Worm (Caenorhabditis elegans): Measurements from ENCODE around the gene memi-1.
A peak's percentile ranks its signal among the peaks of the same experiment; 100 is the strongest.

memi-1 gene

DNA sequence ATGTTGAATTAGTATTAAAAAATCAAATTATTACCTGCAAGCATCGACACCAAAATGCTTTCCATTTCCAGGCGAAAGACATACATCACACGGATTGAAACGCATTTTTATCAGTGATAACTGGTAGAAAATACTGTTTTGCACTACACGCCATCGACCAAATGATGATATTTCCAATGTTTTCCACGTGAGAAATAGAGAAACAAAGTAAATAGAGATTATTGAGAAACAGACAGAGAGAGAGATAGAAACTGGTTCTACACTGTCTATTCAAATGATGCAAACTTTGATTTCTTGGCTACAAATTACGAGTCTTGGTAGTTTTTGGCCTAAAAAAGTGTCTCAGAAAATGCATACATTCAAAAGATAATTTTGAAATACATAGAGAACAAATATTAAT, 28.1 kb upstream of the memi-1 start, which contains the start of gene nhr-104:
nhr-104 (minus strand) TSS at position 361 of the 400 bp plus-strand sequence.
- peak; percentile 29 for TF ChIP-seq elt-2 (tag; optimal IDR thresholded peaks at IDR 0.05)
- no peak for TF ChIP-seq pag-3 (tag; optimal IDR thresholded peaks at IDR 0.05; ENCODE audit: borderline replicate concordance)

DNA sequence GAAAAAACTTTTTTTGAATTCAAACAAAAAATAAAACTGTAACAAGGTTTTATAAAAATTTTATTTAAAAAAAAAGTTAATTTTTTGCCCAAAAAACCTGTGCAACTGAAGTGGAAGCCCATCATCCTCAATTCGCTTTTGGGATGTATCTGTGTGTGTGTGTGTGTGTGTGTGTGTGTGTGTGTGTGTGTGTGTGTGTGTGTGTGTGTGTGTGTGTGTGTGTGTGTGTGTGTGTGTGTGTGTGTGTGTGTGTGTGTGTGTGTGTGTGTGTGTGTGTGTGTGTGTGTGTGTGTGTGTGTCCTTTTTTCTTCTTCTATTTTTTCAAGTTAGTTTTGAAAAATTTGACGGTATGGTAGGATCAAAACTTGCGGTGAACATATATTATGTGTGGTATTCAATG, 24.5 kb upstream of the memi-1 start:
- TF ChIP-seq gmeb-2 (tag; optimal IDR thresholded peaks at IDR 0.05) = peak; percentile 19

DNA sequence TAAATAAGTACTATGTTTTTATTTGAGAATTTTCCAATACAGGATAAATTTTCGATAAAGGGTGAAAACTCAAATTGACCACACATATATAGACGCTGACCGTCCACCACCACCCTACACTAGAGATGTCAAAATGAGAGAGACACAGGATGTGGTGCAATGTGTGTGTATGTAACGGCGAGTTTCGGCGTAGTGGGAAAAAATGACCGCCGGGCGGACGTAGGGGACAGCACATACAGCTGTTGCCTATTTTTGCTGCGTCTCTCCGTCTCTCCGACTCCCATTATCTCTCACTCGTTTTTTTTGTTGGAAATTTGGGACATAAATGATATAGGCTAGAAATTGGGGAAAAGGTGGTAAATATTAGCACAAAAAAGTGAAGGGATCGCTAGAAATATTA, 20.9 kb upstream of the memi-1 start:
- TF ChIP-seq sox-4 (tag; optimal IDR thresholded peaks at IDR 0.05) (no peak), madf-2 (tag; optimal IDR thresholded peaks at IDR 0.05) (peak; percentile 15), eyg-1 (tag; optimal IDR thresholded peaks at IDR 0.05) (no peak), nfya-1 (tag; optimal IDR thresholded peaks at IDR 0.05) (peak; percentile 4), hlh-30 (tag; optimal IDR thresholded peaks at IDR 0.05; ENCODE audit: insufficient read depth) (no peak), ceh-18 (tag; optimal IDR thresholded peaks at IDR 0.05) (peak; percentile 3), npax-4 (tag; optimal IDR thresholded peaks at IDR 0.05) (no peak), elt-2 (tag; optimal IDR thresholded peaks at IDR 0.05) (peak; percentile 23), lim-6 (tag; optimal IDR thresholded peaks at IDR 0.05) (no peak), ceh-6 (GFP tag; optimal IDR thresholded peaks at IDR 0.05) (no peak), unc-42 (tag; optimal IDR thresholded peaks at IDR 0.05) (no peak)

DNA sequence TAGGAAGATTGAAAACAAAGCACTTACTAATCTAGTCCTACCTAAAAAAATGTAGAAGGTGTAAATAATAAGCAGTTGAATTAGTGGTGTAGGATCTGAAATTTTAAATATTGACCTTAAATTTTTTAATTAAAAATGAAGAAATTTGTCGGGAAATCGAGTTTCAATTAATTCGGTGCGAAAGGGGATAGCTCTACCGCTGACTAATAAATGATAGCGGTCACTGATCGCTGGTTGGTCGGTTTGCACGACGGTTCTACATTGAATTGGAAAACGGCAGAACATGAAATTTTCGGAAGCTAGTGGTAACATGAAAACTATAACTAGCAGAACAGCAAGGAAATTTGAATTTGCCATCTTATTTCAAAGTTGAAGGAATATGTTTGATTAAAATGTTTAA, 19.9 kb upstream of the memi-1 start, which contains the start of gene set-15:
set-15 (minus strand) TSS at position 101 of the 400 bp plus-strand sequence.
- TF ChIP-seq pha-2 (tag; optimal IDR thresholded peaks at IDR 0.05) = no peak
- TF ChIP-seq ceh-9 (tag; optimal IDR thresholded peaks at IDR 0.05) = no peak
- TF ChIP-seq hlh-15 (tag; optimal IDR thresholded peaks at IDR 0.05) = no peak
- TF ChIP-seq unc-3 (GFP tag; conservative IDR thresholded peaks at IDR 0.05) = no peak
- TF ChIP-seq unc-3 (tag; optimal IDR thresholded peaks at IDR 0.05) = no peak
- no peak for TF ChIP-seq ets-4 (tag; optimal IDR thresholded peaks at IDR 0.05)
- no peak for TF ChIP-seq zip-5 (tag; optimal IDR thresholded peaks at IDR 0.05)
- no peak for TF ChIP-seq dve-1 (tag; optimal IDR thresholded peaks at IDR 0.05)
- no peak for TF ChIP-seq lin-11 (tag; optimal IDR thresholded peaks at IDR 0.05)
- TF ChIP-seq npax-4 (tag; optimal IDR thresholded peaks at IDR 0.05) = no peak
- TF ChIP-seq ceh-31 (tag; optimal IDR thresholded peaks at IDR 0.05) = no peak
- TF ChIP-seq gmeb-2 (tag; optimal IDR thresholded peaks at IDR 0.05) = no peak
- TF ChIP-seq tbx-7 (tag; optimal IDR thresholded peaks at IDR 0.05) = no peak
- no peak for TF ChIP-seq hlh-30 (tag; optimal IDR thresholded peaks at IDR 0.05; ENCODE audit: insufficient read depth)
- TF ChIP-seq ceh-18 (tag; optimal IDR thresholded peaks at IDR 0.05) = no peak
- no peak for TF ChIP-seq sox-2 (GFP tag; IDR thresholded peaks at IDR 0.05)

DNA sequence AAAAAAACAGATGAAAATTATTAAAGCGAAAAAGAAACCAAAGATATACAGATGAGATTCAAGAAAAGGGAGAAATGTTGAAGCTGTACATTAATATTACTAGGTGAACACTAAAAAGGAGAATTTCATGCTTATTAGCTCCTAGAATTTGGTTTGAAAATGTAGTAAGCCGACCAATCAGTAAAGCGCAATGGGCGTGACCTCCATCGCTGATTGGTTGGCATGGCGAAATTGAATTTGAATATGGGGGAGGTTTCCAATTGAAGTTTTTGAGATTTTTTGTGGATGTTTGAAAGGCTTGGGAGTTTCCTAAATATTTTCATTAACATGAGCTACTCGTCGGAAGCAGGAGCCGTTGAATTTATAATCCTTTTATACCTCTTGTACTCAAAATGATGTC, 16.3 kb upstream of the memi-1 start:
- TF ChIP-seq nfya-1 (tag; optimal IDR thresholded peaks at IDR 0.05) (peak; percentile 96), fkh-10 (GFP tag; optimal IDR thresholded peaks at IDR 0.05) (no peak)

DNA sequence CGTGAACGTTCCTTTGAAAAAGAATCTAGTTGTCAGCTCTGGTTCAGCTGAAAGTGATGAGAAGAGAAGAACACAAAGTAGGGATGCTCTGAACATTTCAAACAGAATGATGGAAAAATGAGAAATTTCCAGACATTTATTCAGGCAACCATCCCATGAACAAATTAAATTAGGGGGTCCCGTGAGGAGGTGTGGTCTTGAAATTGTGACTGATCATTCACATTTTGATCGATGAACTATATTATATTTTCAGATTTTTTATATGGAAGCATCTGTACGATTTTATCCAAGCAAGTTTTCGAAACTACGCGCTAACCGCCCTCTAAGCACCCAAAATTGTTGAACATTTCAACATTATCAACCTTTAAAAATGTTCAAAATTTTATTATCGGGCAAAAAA, 15.8 kb upstream of the memi-1 start, which contains the start of gene R11E3.19:
R11E3.19 (minus strand) TSS at position 101 of the 400 bp plus-strand sequence.
- TF ChIP-seq unc-86 (tag; optimal IDR thresholded peaks at IDR 0.05) = no peak
- no peak for TF ChIP-seq T23F11.4 (GFP tag; optimal IDR thresholded peaks at IDR 0.05)
- no peak for TF ChIP-seq ceh-48 (tag; optimal IDR thresholded peaks at IDR 0.05)
- no peak for TF ChIP-seq ets-4 (tag; optimal IDR thresholded peaks at IDR 0.05)
- TF ChIP-seq ama-1 (optimal IDR thresholded peaks at IDR 0.05) = no peak
- no peak for TF ChIP-seq lin-11 (tag; optimal IDR thresholded peaks at IDR 0.05)
- TF ChIP-seq pha-4 (tag; optimal IDR thresholded peaks at IDR 0.05) = no peak
- no peak for TF ChIP-seq nfya-1 (tag; optimal IDR thresholded peaks at IDR 0.05)
- TF ChIP-seq Y22D7AL.16 (tag; optimal IDR thresholded peaks at IDR 0.05) = no peak
- no peak for TF ChIP-seq elt-2 (tag; optimal IDR thresholded peaks at IDR 0.05)
- TF ChIP-seq ceh-31 (tag; optimal IDR thresholded peaks at IDR 0.05) = no peak

Data from whole organism, late embryonic.